Worm (Caenorhabditis elegans): ENCODE results near the gene bed-2.

bed-2 gene

DNA sequence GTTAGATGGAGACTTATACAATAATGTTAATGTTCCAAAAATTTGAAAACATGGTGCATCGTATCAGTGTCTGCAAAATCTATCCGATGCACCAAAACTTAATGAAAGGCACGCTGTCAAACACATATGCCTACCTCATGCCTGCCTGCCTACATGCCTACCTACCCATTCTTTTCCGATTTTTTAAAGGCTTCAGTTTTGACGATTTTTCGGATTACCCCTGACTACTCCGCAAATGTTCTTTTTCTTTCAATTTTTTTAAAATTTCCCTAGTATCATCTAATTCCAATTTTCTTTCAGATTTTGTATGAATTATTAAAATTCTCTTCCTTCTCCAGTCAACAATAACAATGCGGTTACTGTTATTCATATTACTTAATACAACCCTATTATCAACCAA is 14.0 kb downstream of the bed-2 start, which contains the start of gene plr-1:
Gene plr-1 (plus strand): TSS at position 301 of the 400 bp plus-strand sequence.
- TF ChIP-seq dmd-9 (GFP tag; IDR thresholded peaks at IDR 0.05) (no peak), mdl-1 (tag; optimal IDR thresholded peaks at IDR 0.05) (no peak), unc-62 (GFP tag; optimal IDR thresholded peaks at IDR 0.05 in 1 of 2) (peak in 1 of 2 experiments; percentile 69), unc-62 (tag; optimal IDR thresholded peaks at IDR 0.05) (no peak)

DNA sequence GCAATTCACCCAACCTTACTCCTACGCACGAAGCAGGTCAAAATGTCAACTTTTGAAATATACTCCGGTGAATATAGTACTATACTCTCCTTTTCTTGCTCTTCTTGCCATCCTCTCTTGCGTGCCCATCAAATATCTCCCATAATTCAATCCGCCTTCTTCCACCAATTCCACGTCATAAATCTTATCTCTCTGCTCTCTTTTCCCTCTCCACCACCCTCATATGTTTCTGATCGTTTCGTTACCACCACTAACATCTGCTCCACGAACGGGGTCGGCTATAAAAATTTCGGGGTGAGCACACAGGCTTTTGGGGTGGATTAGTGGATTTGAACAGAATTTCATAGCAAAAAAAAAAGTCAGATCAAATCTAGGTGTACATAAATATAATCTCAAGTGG is 16.6 kb downstream of the bed-2 start:
- TF ChIP-seq aha-1 (tag) (peak; percentile 60), T26A8.4 (GFP tag; IDR thresholded peaks at IDR 0.05) (no peak)

DNA sequence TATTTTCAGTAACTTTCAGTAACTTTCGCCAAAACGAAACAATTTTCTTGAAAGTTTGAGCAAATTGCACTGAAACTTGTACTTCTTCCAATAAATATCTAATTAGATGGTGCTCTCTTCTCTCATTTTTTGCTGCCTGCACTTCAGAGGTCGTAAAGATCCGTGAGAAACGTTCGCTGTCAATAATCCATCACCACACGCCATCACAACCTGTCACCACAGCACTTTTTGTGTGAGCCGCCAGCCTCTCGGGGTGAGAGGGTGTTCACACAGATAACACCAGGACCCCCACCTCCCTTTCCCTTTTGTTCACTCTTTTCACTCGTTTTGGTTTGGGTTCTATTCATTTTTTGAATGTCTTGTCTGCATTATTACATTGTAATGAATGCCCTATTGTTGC is 18.1 kb downstream of the bed-2 start:
- peak in 1 of 2 experiments; percentile 89 for TF ChIP-seq unc-62 (GFP tag; optimal IDR thresholded peaks at IDR 0.05 in 1 of 2)
- TF ChIP-seq unc-62 (tag; optimal IDR thresholded peaks at IDR 0.05) = no peak
- TF ChIP-seq madf-9 (GFP tag; conservative IDR thresholded peaks at IDR 0.05) = no peak

DNA sequence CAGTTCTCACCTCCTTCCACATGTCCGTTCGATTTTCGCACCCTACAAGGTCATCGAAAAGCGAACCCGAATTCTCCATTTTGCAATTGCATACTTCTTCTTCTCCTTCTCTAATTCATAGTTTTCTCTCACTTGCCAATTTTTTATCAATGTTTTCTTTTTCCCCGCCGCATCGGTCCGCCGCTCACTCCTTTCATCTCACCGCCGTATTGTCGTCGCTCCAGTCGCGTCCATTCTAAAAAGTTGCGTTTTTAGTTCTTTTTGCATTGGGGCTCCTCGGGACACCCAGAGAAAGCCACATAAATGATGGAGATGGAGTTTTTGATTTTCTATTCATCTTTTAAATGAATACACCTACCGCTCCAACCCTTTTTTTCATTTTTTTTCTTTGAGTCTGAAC is 19.2 kb downstream of the bed-2 start:
- TF ChIP-seq hlh-30 (tag; optimal IDR thresholded peaks at IDR 0.05; ENCODE audit: insufficient read depth) (no peak), nhr-28 (tag; optimal IDR thresholded peaks at IDR 0.05) (peak; percentile 56), ztf-11 (tag; optimal IDR thresholded peaks at IDR 0.05) (no peak), mxl-3 (GFP tag; optimal IDR thresholded peaks at IDR 0.05) (peak; percentile 35), tra-1 (GFP tag; IDR thresholded peaks at IDR 0.05) (no peak), R02D3.7 (tag; optimal IDR thresholded peaks at IDR 0.05) (no peak), pqm-1 (tag; optimal IDR thresholded peaks at IDR 0.05) (peak; percentile 36), mdl-1 (tag; optimal IDR thresholded peaks at IDR 0.05) (no peak), dve-1 (tag; optimal IDR thresholded peaks at IDR 0.05; ENCODE audit: insufficient read depth) (peak; percentile 5)

DNA sequence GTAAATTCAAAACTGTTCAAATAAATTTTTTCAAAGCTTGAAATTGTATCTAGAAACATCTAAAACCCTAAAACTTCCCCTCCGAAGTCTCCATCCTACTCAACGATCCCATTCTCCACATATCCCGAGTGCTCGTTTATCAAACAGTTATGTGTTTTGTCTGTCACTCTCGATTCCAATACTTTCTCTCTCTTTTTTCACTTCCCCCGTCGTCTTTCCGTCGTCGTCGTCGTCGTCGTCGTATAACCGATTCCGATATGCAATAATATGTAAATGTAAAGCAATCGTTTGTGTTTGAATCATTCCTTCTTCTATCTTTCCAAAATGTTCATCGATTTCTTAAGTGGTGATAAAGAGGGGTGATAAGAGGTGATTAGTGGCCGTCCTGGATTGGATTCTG is 22.3 kb downstream of the bed-2 start:
- TF ChIP-seq F26F4.8 (GFP tag; conservative IDR thresholded peaks at IDR 0.05) (no peak), daf-19 (GFP tag; conservative IDR thresholded peaks at IDR 0.05) (no peak), lin-15B (tag; optimal IDR thresholded peaks at IDR 0.05) (no peak), pha-4 (GFP tag; IDR thresholded peaks at IDR 0.05) (no peak), pha-4 (tag; optimal IDR thresholded peaks at IDR 0.05) (no peak), Y75B8A.6 (GFP tag; IDR thresholded peaks at IDR 0.05) (no peak), unc-39 (tag; optimal IDR thresholded peaks at IDR 0.05) (no peak), dpl-1 (GFP tag; optimal IDR thresholded peaks at IDR 0.05) (no peak), egl-43 (GFP tag; IDR thresholded peaks at IDR 0.05) (no peak), Y5F2A.4 (GFP tag; optimal IDR thresholded peaks at IDR 0.05) (no peak), hlh-30 (tag; optimal IDR thresholded peaks at IDR 0.05; ENCODE audit: insufficient read depth) (no peak), lin-13 (GFP tag; optimal IDR thresholded peaks at IDR 0.05) (no peak), unc-62 (GFP tag; optimal IDR thresholded peaks at IDR 0.05 in 1 of 2) (no peak), unc-62 (tag; optimal IDR thresholded peaks at IDR 0.05) (no peak), T26A8.4 (GFP tag; IDR thresholded peaks at IDR 0.05) (no peak), nhr-25 (tag; optimal IDR thresholded peaks at IDR 0.05; ENCODE audit: borderline replicate concordance, insufficient read depth) (no peak), nhr-6 (tag; optimal IDR thresholded peaks at IDR 0.05) (no peak)

DNA sequence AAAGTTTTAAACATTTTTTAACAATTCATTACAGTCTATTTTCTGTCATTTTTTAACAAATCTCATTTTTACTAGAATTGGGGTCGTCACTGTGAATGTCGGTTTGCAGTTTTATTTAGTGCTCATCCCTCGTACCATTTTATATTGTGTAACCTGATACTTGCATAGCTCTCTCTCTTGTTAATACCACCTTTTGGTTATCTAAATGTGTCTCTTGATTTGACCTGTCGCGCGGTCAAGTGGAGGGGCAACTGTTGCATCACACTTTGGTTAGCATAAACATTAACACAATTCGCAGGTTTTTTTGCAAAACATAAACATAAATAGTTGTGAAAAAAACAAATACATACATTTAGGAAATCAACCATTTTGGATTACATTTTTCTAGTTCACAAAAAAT is 23.8 kb downstream of the bed-2 start:
- TF ChIP-seq zip-2 (tag; optimal IDR thresholded peaks at IDR 0.05) = no peak
- no peak for TF ChIP-seq dmd-9 (GFP tag; IDR thresholded peaks at IDR 0.05)
- TF ChIP-seq nhr-10 (tag; optimal IDR thresholded peaks at IDR 0.05) = no peak
- TF ChIP-seq tag-97 (GFP tag; IDR thresholded peaks at IDR 0.05) = no peak
- TF ChIP-seq F10B5.3 (tag; optimal IDR thresholded peaks at IDR 0.05) = no peak
- no peak for TF ChIP-seq F26F4.8 (GFP tag; conservative IDR thresholded peaks at IDR 0.05)
- TF ChIP-seq ces-1 (GFP tag; optimal IDR thresholded peaks at IDR 0.05) = no peak
- TF ChIP-seq unc-130 (GFP tag; optimal IDR thresholded peaks at IDR 0.05) = no peak
- no peak for TF ChIP-seq spr-3 (GFP tag; optimal IDR thresholded peaks at IDR 0.05)
- no peak for TF ChIP-seq set-16 (GFP tag; IDR thresholded peaks at IDR 0.05)
- no peak for TF ChIP-seq zfp-3 (GFP tag; conservative IDR thresholded peaks at IDR 0.05)
- TF ChIP-seq mep-1 (tag; optimal IDR thresholded peaks at IDR 0.05) = no peak
- no peak for TF ChIP-seq nhr-77 (tag; optimal IDR thresholded peaks at IDR 0.05)
- TF ChIP-seq nhr-11 (tag; optimal IDR thresholded peaks at IDR 0.05) = no peak
- TF ChIP-seq lin-38 (GFP tag; IDR thresholded peaks at IDR 0.05) = no peak
- no peak for TF ChIP-seq daf-16 (GFP tag; optimal IDR thresholded peaks at IDR 0.05)
- TF ChIP-seq daf-16 (tag; optimal IDR thresholded peaks at IDR 0.05) = no peak
- TF ChIP-seq lsy-2 (tag; optimal IDR thresholded peaks at IDR 0.05) = no peak

Measured in whole organism, L4 larva.